Fruit fly (Drosophila melanogaster) whole organism, wandering third instar larva: ENCODE measurements around the gene CG3984.

ENCODE experiments used
- Abd-B ChIP-seq: fragments of >200 bp; optimal IDR thresholded peaks from 2 replicates; lab custom pipeline; 2017; ENCODE audit warnings: missing biosample characterization, missing genetic modification characterization
- CG32264 ChIP-seq: fragments of 200-800 bp; sonication (Bioruptor generic); optimal IDR thresholded peaks from 2 replicates; lab custom pipeline; 2016; ENCODE audit warnings: missing biosample characterization, missing genetic modification characterization
- CG9705 ChIP-seq: fragments of 200-800 bp; sonication (Bioruptor generic); optimal IDR thresholded peaks from 2 replicates; lab custom pipeline; 2018; ENCODE audit warnings: missing biosample characterization, mild to moderate bottlenecking, missing genetic modification characterization
- CrebA ChIP-seq: fragments of 200-800 bp; sonication (Bioruptor generic); optimal IDR thresholded peaks from 2 replicates; lab custom pipeline; 2016; ENCODE audit warnings: missing biosample characterization, mild to moderate bottlenecking, missing genetic modification characterization, borderline replicate concordance
- Dif ChIP-seq: fragments of 200-275, 200-300 bp; sonication (Bioruptor generic); optimal IDR thresholded peaks from 2 replicates; lab custom pipeline; 2018; ENCODE audit warnings: missing biosample characterization, missing genetic modification characterization; ENCODE audit not compliant: partially characterized antibody
- GATAd ChIP-seq: sonication (Bioruptor generic); optimal IDR thresholded peaks from 2 replicates; lab custom pipeline; 2016; ENCODE audit warnings: missing biosample characterization, missing genetic modification characterization
- HLH106 ChIP-seq: fragments of 200-800 bp; optimal IDR thresholded peaks from 3 replicates; lab custom pipeline; 2019; ENCODE audit warnings: missing biosample characterization, mild to moderate bottlenecking, missing genetic modification characterization, moderate library complexity
- Hnf4 ChIP-seq: fragments of 200-800 bp; sonication (Bioruptor generic); optimal IDR thresholded peaks from 2 replicates; lab custom pipeline; 2016; ENCODE audit warnings: missing biosample characterization, mild to moderate bottlenecking, missing genetic modification characterization
- Hr83 ChIP-seq: fragments of 200-300 bp; sonication (Bioruptor generic); optimal IDR thresholded peaks from 2 replicates; lab custom pipeline; 2016; ENCODE audit warnings: missing biosample characterization, mild to moderate bottlenecking, missing genetic modification characterization, moderate library complexity; ENCODE audit not compliant: poor library complexity, severe bottlenecking
- Jra ChIP-seq: sonication (Bioruptor generic); optimal IDR thresholded peaks from 2 replicates; lab custom pipeline; 2016; ENCODE audit warnings: missing biosample characterization, missing genetic modification characterization
- Mio ChIP-seq: sonication (Bioruptor generic); optimal IDR thresholded peaks from 2 replicates; lab custom pipeline; 2016; ENCODE audit warnings: missing biosample characterization, missing genetic modification characterization
- Myc ChIP-seq: fragments of >200 bp; optimal IDR thresholded peaks from 2 replicates; lab custom pipeline; 2017
- N ChIP-seq: fragments of >200 bp; optimal IDR thresholded peaks from 2 replicates; lab custom pipeline; 2018; ENCODE audit warnings: missing biosample characterization, missing external identifiers, missing genetic modification characterization
- OdsH ChIP-seq: fragments of 200-800 bp; sonication (Bioruptor generic); optimal IDR thresholded peaks from 2 replicates; lab custom pipeline; 2016; ENCODE audit warnings: missing biosample characterization, mild to moderate bottlenecking, missing genetic modification characterization
- Rel ChIP-seq, 2 experiments: fragments of 200-800 bp; sonication (Bioruptor generic) in 1 of 2; optimal IDR thresholded peaks; 2 replicates in 1 of 2; 3 replicates in 1 of 2; lab custom pipeline; 2016 to 2019; ENCODE audit warnings: mild to moderate bottlenecking in 2 of 2, missing biosample characterization in 2 of 2, missing genetic modification characterization in 2 of 2, moderate library complexity in 1 of 2
- Sp1 ChIP-seq: fragments of 200-800 bp; sonication (Bioruptor generic); optimal IDR thresholded peaks from 3 replicates; lab custom pipeline; 2019; ENCODE audit warnings: missing biosample characterization, mild to moderate bottlenecking, missing genetic modification characterization, moderate library complexity
- Vsx2 ChIP-seq: fragments of 200-300, 225-300 bp; sonication (Bioruptor generic); optimal IDR thresholded peaks from 2 replicates; lab custom pipeline; 2018; ENCODE audit warnings: missing biosample characterization, missing genetic modification characterization; ENCODE audit not compliant: partially characterized antibody
- br ChIP-seq: fragments of 200-800 bp; sonication (Bioruptor generic); optimal IDR thresholded peaks from 2 replicates; lab custom pipeline; 2016; ENCODE audit warnings: missing biosample characterization, missing genetic modification characterization
- brk ChIP-seq: fragments of 200-800 bp; sonication (Bioruptor generic); optimal IDR thresholded peaks from 2 replicates; lab custom pipeline; 2016; ENCODE audit warnings: missing biosample characterization, mild to moderate bottlenecking, missing genetic modification characterization
- dl ChIP-seq, 2 experiments: fragments of 175-275, 200-275 bp in 1 of 2; fragments of 200-275 bp in 1 of 2; sonication (Bioruptor generic); optimal IDR thresholded peaks; lab custom pipeline; 2018; ENCODE audit warnings: mild to moderate bottlenecking in 2 of 2, missing biosample characterization in 2 of 2, missing genetic modification characterization in 2 of 2, moderate library complexity in 2 of 2; ENCODE audit not compliant: partially characterized antibody in 2 of 2, insufficient read depth in 1 of 2
- dmrt93B ChIP-seq: fragments of 200-800 bp; sonication (Bioruptor generic); optimal IDR thresholded peaks from 2 replicates; lab custom pipeline; 2018; ENCODE audit warnings: missing biosample characterization, mild to moderate bottlenecking, missing genetic modification characterization
- dsf ChIP-seq: sonication (Bioruptor generic); optimal IDR thresholded peaks from 2 replicates; lab custom pipeline; 2016; ENCODE audit warnings: missing biosample characterization, missing genetic modification characterization, borderline replicate concordance
- ey ChIP-seq: fragments of 200-800 bp; sonication (Bioruptor generic); optimal IDR thresholded peaks from 2 replicates; lab custom pipeline; 2016; ENCODE audit warnings: missing biosample characterization, missing genetic modification characterization
- foxo ChIP-seq, 2 experiments: fragments of 200-800 bp; sonication (Bioruptor generic); optimal IDR thresholded peaks; 2 replicates in 1 of 2; 3 replicates in 1 of 2; lab custom pipeline; 2016 to 2017; ENCODE audit warnings: missing biosample characterization in 2 of 2, missing genetic modification characterization in 2 of 2
- fru ChIP-seq: fragments of 200-800 bp; sonication (Bioruptor generic); optimal IDR thresholded peaks from 3 replicates; lab custom pipeline; 2016; ENCODE audit warnings: missing biosample characterization, mild to moderate bottlenecking, missing genetic modification characterization
- h ChIP-seq: fragments of 200-800 bp; sonication (Bioruptor generic); optimal IDR thresholded peaks from 3 replicates; lab custom pipeline; 2016; ENCODE audit warnings: missing biosample characterization, mild to moderate bottlenecking, missing genetic modification characterization
- jim ChIP-seq: fragments of 175-275, 200-325 bp; sonication (Bioruptor generic); optimal IDR thresholded peaks from 2 replicates; lab custom pipeline; 2016; ENCODE audit warnings: missing biosample characterization, mild to moderate bottlenecking, missing genetic modification characterization
- pan ChIP-seq: fragments of >200 bp; optimal IDR thresholded peaks from 2 replicates; lab custom pipeline; 2017
- psq ChIP-seq: fragments of 200-800 bp; sonication (Bioruptor generic); optimal IDR thresholded peaks from 3 replicates; lab custom pipeline; 2017; ENCODE audit warnings: missing biosample characterization, mild to moderate bottlenecking, missing genetic modification characterization, moderate library complexity
- rgr ChIP-seq: fragments of 200-800 bp; sonication (Bioruptor generic); optimal IDR thresholded peaks from 3 replicates; lab custom pipeline; 2016; ENCODE audit warnings: missing biosample characterization, mild to moderate bottlenecking, missing genetic modification characterization
- sage ChIP-seq: fragments of 200-800 bp; sonication (Bioruptor generic); optimal IDR thresholded peaks from 2 replicates; lab custom pipeline; 2016; ENCODE audit warnings: missing biosample characterization, mild to moderate bottlenecking, missing genetic modification characterization
- sv ChIP-seq: fragments of 200-800 bp; sonication (Bioruptor generic); optimal IDR thresholded peaks from 3 replicates; lab custom pipeline; 2016; ENCODE audit warnings: missing biosample characterization, missing genetic modification characterization
- tai ChIP-seq: sonication (Bioruptor generic); optimal IDR thresholded peaks from 2 replicates; lab custom pipeline; 2016; ENCODE audit warnings: missing biosample characterization, missing genetic modification characterization
- woc ChIP-seq: sonication (Bioruptor generic); optimal IDR thresholded peaks from 2 replicates; lab custom pipeline; 2016; ENCODE audit warnings: missing biosample characterization, mild to moderate bottlenecking, missing genetic modification characterization

CG3984 gene

dm6 chr3R:15136015-15136414 lies 933 bp upstream of the CG3984 start:
- TF ChIP-seq OdsH (GFP tag; lab: Kevin White, UChicago) (no peak), CG9705 (GFP tag; lab: Kevin White, UChicago) (no peak), woc (GFP tag; lab: Kevin White, UChicago) (no peak), Dif (GFP tag; lab: Kevin White, UChicago) (no peak), pan (lab: Kevin White, UChicago) (no peak), foxo (GFP tag; optimal IDR thresholded peaks at IDR 0.05; lab: Kevin White, UChicago) (no peak), br (no peak), Jra (GFP tag; lab: Kevin White, UChicago) (no peak), dsf (GFP tag; lab: Kevin White, UChicago) (no peak), sage (no peak), N (GFP tag; lab: Kevin White, UChicago) (no peak), tai (GFP tag; lab: Kevin White, UChicago) (no peak), Hr83 (GFP tag; lab: Kevin White, UChicago) (no peak), Sp1 (GFP tag; lab: Kevin White, UChicago) (no peak), Mio (GFP tag; lab: Kevin White, UChicago) (no peak), Abd-B (GFP tag; lab: Kevin White, UChicago) (no peak), CG32264 (GFP tag; lab: Kevin White, UChicago) (no peak), psq (no peak)

- TF ChIP-seq Sp1 (GFP tag; lab: Kevin White, UChicago) (no peak), dl (GFP tag; optimal IDR thresholded peaks at IDR 0.05; lab: Kevin White, UChicago; ENCODE audit: insufficient read depth in 1 of 2, partially characterized antibody in 2 of 2) (no peak), GATAd (no peak), Abd-B (GFP tag; lab: Kevin White, UChicago) (no peak), Hnf4 (no peak), dsf (GFP tag; lab: Kevin White, UChicago) (no peak), h (GFP tag; lab: Kevin White, UChicago) (no peak), brk (GFP tag; lab: Kevin White, UChicago) (no peak), dmrt93B (GFP tag; lab: Kevin White, UChicago) (no peak), jim (GFP tag; lab: Kevin White, UChicago) (no peak), ey (GFP tag; lab: Kevin White, UChicago) (no peak)
Measured at dm6 chr3R:15138251-15138650, 1.3 kb downstream of the CG3984 start.

dm6 chr3R:15139010-15139815 lies 2.3 kb downstream of the CG3984 start:
- peak; percentile 62 for TF ChIP-seq Sp1 (GFP tag; lab: Kevin White, UChicago)
- no peak for TF ChIP-seq dl (GFP tag; optimal IDR thresholded peaks at IDR 0.05; lab: Kevin White, UChicago; ENCODE audit: insufficient read depth in 1 of 2, partially characterized antibody in 2 of 2)
- no peak for TF ChIP-seq br
- peak in 1 of 2 experiments; percentile 31 for TF ChIP-seq foxo (GFP tag; optimal IDR thresholded peaks at IDR 0.05; lab: Kevin White, UChicago)
- TF ChIP-seq Rel (GFP tag; optimal IDR thresholded peaks at IDR 0.05; lab: Kevin White, UChicago), result no peak
- no peak for TF ChIP-seq Rel (tag; optimal IDR thresholded peaks at IDR 0.05; lab: Kevin White, UChicago)
- peak; percentile 16 for TF ChIP-seq HLH106 (tag; lab: Kevin White, UChicago)
- TF ChIP-seq Vsx2, result peak; percentile 2
- no peak for TF ChIP-seq brk (GFP tag; lab: Kevin White, UChicago)
- TF ChIP-seq OdsH (GFP tag; lab: Kevin White, UChicago), result peak; percentile 37
- TF ChIP-seq dmrt93B (GFP tag; lab: Kevin White, UChicago), result no peak
- TF ChIP-seq fru, result peak; percentile 46
- no peak for TF ChIP-seq woc (GFP tag; lab: Kevin White, UChicago)
- TF ChIP-seq psq, result peak; percentile 15
- TF ChIP-seq tai (GFP tag; lab: Kevin White, UChicago), result no peak
- peak; percentile 24 for TF ChIP-seq sv (GFP tag; lab: Kevin White, UChicago)
- no peak for TF ChIP-seq dsf (GFP tag; lab: Kevin White, UChicago)
- no peak for TF ChIP-seq Dif (GFP tag; lab: Kevin White, UChicago)
- no peak for TF ChIP-seq CrebA
- TF ChIP-seq jim (GFP tag; lab: Kevin White, UChicago), result no peak
- TF ChIP-seq ey (GFP tag; lab: Kevin White, UChicago), result peak; percentile 51
- TF ChIP-seq rgr, result peak; percentile 34
- no peak for TF ChIP-seq Myc (lab: Kevin White, UChicago)
